Fruit fly (Drosophila melanogaster) whole organism, adult: ENCODE results near the gene mAChR-C.

ENCODE experiments used
- CG11617 ChIP-seq: fragments of 200-800 bp; sonication (Bioruptor generic); optimal IDR thresholded peaks from 2 replicates; lab custom pipeline; 2017; ENCODE audit warnings: mild to moderate bottlenecking, missing biosample characterization, missing genetic modification reagents, missing genetic modification characterization
- CG12768 ChIP-seq: fragments of 200-800 bp; sonication (Bioruptor generic); optimal IDR thresholded peaks from 2 replicates; lab custom pipeline; 2017; ENCODE audit warnings: missing biosample characterization, missing genetic modification characterization, mild to moderate bottlenecking, moderate library complexity, missing genetic modification reagents
- CG14711 ChIP-seq: fragments of 200-800 bp; sonication (Bioruptor generic); optimal IDR thresholded peaks from 2 replicates; lab custom pipeline; 2018; ENCODE audit warnings: missing biosample characterization, mild to moderate bottlenecking, missing genetic modification characterization, moderate library complexity
- CG1620 ChIP-seq: fragments of 200-800 bp; sonication (Bioruptor generic); optimal IDR thresholded peaks from 2 replicates; lab custom pipeline; 2016; ENCODE audit warnings: missing biosample characterization, missing genetic modification characterization
- CG33017 ChIP-seq: fragments of 200-800 bp; sonication (Bioruptor generic); optimal IDR thresholded peaks from 2 replicates; lab custom pipeline; 2018; ENCODE audit warnings: missing biosample characterization, mild to moderate bottlenecking, missing genetic modification characterization, moderate library complexity
- CG5204 ChIP-seq: fragments of 200-800 bp; sonication (Bioruptor generic); optimal IDR thresholded peaks from 2 replicates; lab custom pipeline; 2016; ENCODE audit warnings: missing biosample characterization, missing genetic modification characterization
- CG7045 ChIP-seq: fragments of 200-800 bp; sonication (Bioruptor generic); optimal IDR thresholded peaks from 2 replicates; lab custom pipeline; 2017; ENCODE audit warnings: missing biosample characterization, mild to moderate bottlenecking, missing genetic modification characterization
- CG7101 ChIP-seq: fragments of 200-800 bp; sonication (Bioruptor generic); optimal IDR thresholded peaks from 2 replicates; lab custom pipeline; 2018; ENCODE audit warnings: missing biosample characterization, mild to moderate bottlenecking, missing genetic modification characterization, moderate library complexity
- Clk ChIP-seq: fragments of 200-800 bp; sonication (Bioruptor generic); optimal IDR thresholded peaks from 2 replicates; lab custom pipeline; 2017; ENCODE audit warnings: missing biosample characterization, missing genetic modification characterization
- Crg-1 ChIP-seq: fragments of 200-800 bp; sonication (Bioruptor generic); optimal IDR thresholded peaks from 2 replicates; lab custom pipeline; 2016; ENCODE audit warnings: missing biosample characterization, missing genetic modification characterization
- Hr96 ChIP-seq: fragments of 200-800 bp; sonication (Bioruptor generic); optimal IDR thresholded peaks from 2 replicates; lab custom pipeline; 2016; ENCODE audit warnings: missing biosample characterization, missing genetic modification characterization
- Mnt ChIP-seq: fragments of 200-800 bp; sonication (Bioruptor generic); optimal IDR thresholded peaks from 2 replicates; lab custom pipeline; 2016; ENCODE audit warnings: missing biosample characterization, mild to moderate bottlenecking, missing genetic modification characterization
- bab1 ChIP-seq: fragments of 200-800 bp; sonication (Bioruptor generic); optimal IDR thresholded peaks from 3 replicates; lab custom pipeline; 2019; ENCODE audit warnings: missing biosample characterization, mild to moderate bottlenecking, missing genetic modification characterization, moderate library complexity
- cic ChIP-seq: fragments of 200-800 bp; sonication (Bioruptor generic); optimal IDR thresholded peaks from 2 replicates; lab custom pipeline; 2017; ENCODE audit warnings: missing biosample characterization, mild to moderate bottlenecking, missing genetic modification characterization, moderate library complexity
- cnc ChIP-seq, 2 experiments: fragments of >200 bp; optimal IDR thresholded peaks; 2 replicates each; lab custom pipeline; 2017
- kay ChIP-seq: fragments of 200-800 bp; sonication (Bioruptor generic); peaks from one replicate; lab custom pipeline; 2016; ENCODE audit warnings: missing biosample characterization, missing genetic modification characterization, borderline replicate concordance
- ovo ChIP-seq: fragments of 200-800 bp; sonication (Bioruptor generic); optimal IDR thresholded peaks from 2 replicates; lab custom pipeline; 2016; ENCODE audit warnings: missing biosample characterization, missing genetic modification characterization
- pad ChIP-seq: fragments of 200-800 bp; sonication (Bioruptor generic); optimal IDR thresholded peaks from 3 replicates; lab custom pipeline; 2017; ENCODE audit warnings: missing biosample characterization, missing genetic modification characterization, mild to moderate bottlenecking, moderate library complexity, missing genetic modification reagents
- tj ChIP-seq: fragments of 200-800 bp; sonication (Bioruptor generic); optimal IDR thresholded peaks from 3 replicates; lab custom pipeline; 2017; ENCODE audit warnings: missing biosample characterization, mild to moderate bottlenecking, missing genetic modification characterization, moderate library complexity
- toe ChIP-seq: fragments of 200-800 bp; sonication (Bioruptor generic); optimal IDR thresholded peaks from 2 replicates; lab custom pipeline; 2016; ENCODE audit warnings: missing biosample characterization, missing genetic modification characterization

The mAChR-C gene

DNA sequence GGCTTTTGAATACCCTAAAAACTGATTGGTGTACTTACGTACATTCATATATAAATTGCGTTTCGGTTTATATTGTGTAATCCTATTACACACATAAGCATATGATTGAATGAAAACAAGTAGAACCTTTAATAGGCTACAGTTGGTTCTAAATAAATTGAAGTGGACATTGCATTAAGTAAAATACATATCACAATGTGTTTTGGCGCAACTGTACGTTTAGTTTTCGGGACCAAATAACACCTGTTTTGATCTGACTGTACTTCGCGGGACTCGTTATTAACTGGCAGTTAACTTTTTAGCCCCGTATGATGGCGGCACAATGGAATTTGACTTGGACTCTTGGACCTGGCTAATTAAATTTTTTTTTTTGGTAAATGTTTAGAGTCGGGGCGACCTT is 34.3 kb upstream of the mAChR-C start:
- TF ChIP-seq CG5204 (GFP tag; lab: Kevin White, UChicago) (peak; percentile 2), CG11617 (GFP tag; lab: Kevin White, UChicago) (no peak)

DNA sequence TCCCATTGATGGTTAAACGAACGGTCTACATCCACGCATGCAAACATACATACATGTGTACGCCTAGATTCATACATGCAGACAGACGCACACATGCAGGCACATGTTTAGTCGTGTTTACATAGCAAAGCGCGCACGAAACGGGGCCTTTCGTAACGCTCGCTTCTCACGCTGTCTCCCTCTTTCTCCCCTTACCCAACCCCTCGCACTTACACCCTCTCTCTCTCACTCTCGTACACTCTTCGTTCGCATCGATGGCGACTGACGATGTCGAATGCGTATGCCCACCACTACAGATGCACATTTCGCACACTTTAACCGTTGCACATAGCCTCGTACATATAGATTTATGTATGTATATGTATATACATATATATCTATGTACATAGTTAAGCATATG is 33.6 kb upstream of the mAChR-C start:
- TF ChIP-seq Mnt (GFP tag; lab: Kevin White, UChicago) (peak; percentile 53), pad (peak; percentile 79), tj (peak; percentile 41), ovo (GFP tag; lab: Kevin White, UChicago) (peak; percentile 48), Crg-1 (GFP tag; lab: Kevin White, UChicago) (no peak), cic (GFP tag; lab: Kevin White, UChicago) (peak; percentile 27), CG14711 (tag; lab: Kevin White, UChicago) (no peak)

DNA sequence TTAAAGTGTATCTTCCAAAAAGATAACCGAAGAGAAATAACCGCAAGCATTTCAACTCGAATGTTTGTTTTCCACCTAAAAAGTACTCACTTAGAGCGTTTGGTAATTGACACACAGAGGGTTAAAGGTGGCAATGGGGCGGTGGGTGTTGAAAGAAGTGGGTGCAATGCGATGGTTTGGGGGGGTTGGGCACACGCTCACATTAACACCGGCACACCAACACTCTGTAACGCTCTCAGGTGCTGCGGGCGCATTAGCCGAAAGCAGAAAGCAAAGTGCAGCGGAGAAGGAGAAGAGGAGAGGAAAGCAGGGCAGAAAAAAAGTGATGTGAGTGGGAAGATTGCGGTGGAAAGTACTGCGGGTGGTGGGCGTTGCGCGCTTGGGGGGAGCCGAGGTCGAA is 32.6 kb upstream of the mAChR-C start:
- TF ChIP-seq CG5204 (GFP tag; lab: Kevin White, UChicago) (no peak), CG14711 (tag; lab: Kevin White, UChicago) (no peak), Hr96 (GFP tag; lab: Kevin White, UChicago) (no peak), ovo (GFP tag; lab: Kevin White, UChicago) (no peak), pad (peak; percentile 14), Clk (GFP tag; lab: Kevin White, UChicago) (no peak), tj (no peak)

DNA sequence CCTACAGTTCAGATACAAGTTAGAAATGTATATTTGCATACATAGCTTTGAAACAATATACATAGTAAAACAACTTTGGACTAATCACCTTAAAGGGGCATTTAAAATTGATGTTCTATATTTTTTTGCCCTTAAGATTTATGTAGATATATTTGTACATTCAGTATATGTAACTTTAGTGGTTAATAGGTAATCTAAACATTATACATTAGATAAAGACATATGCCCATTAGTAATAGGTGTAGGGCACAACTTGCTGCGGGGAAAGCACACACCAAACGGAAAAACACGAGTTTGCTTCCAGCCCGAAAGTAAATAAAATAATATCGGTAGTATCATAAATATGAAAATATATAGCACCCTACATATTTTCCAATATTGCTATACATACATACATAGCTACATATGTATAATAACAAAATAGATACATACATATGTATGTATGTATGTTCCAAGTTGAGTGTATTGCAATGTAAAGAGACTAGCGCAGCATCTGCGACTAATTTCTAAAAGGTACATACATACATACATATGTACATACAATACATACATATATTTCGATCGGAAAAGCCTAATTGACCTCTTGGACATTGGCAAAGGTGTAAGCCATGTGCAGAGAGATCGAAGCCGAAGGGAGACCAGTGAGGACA is 30.9 kb upstream of the mAChR-C start, which contains the start of gene CG43736:
Gene CG43736 (plus strand): TSS at position 600 of the 650 bp plus-strand sequence.
- TF ChIP-seq CG33017, result peak; percentile 96
- TF ChIP-seq cic (GFP tag; lab: Kevin White, UChicago), result peak; percentile 48
- TF ChIP-seq CG7101 (tag; lab: Kevin White, UChicago), result peak; percentile 97
- TF ChIP-seq Crg-1 (GFP tag; lab: Kevin White, UChicago), result peak; percentile 89
- TF ChIP-seq Mnt (GFP tag; lab: Kevin White, UChicago), result peak; percentile 63
- peak; percentile 60 for TF ChIP-seq tj
- TF ChIP-seq bab1 (GFP tag; lab: Kevin White, UChicago), result peak; percentile 97
- TF ChIP-seq CG7045 (GFP tag; lab: Kevin White, UChicago), result peak; percentile 94
- TF ChIP-seq Clk (GFP tag; lab: Kevin White, UChicago), result peak; percentile 75
- TF ChIP-seq kay (GFP tag; lab: Kevin White, UChicago), result no peak
- peak; percentile 90 for TF ChIP-seq pad
- TF ChIP-seq Hr96 (GFP tag; lab: Kevin White, UChicago), result peak; percentile 89
- peak; percentile 91 for TF ChIP-seq CG5204 (GFP tag; lab: Kevin White, UChicago)
- peak; percentile 97 for TF ChIP-seq CG12768 (GFP tag; lab: Kevin White, UChicago)
- peak; percentile 86 for TF ChIP-seq CG1620
- TF ChIP-seq cnc (optimal IDR thresholded peaks at IDR 0.05; lab: Kevin White, UChicago), result no peak
- TF ChIP-seq CG14711 (tag; lab: Kevin White, UChicago), result peak; percentile 96
- peak; percentile 96 for TF ChIP-seq CG11617 (GFP tag; lab: Kevin White, UChicago)
- peak; percentile 74 for TF ChIP-seq ovo (GFP tag; lab: Kevin White, UChicago)
- TF ChIP-seq toe (GFP tag; lab: Kevin White, UChicago), result peak; percentile 87

DNA sequence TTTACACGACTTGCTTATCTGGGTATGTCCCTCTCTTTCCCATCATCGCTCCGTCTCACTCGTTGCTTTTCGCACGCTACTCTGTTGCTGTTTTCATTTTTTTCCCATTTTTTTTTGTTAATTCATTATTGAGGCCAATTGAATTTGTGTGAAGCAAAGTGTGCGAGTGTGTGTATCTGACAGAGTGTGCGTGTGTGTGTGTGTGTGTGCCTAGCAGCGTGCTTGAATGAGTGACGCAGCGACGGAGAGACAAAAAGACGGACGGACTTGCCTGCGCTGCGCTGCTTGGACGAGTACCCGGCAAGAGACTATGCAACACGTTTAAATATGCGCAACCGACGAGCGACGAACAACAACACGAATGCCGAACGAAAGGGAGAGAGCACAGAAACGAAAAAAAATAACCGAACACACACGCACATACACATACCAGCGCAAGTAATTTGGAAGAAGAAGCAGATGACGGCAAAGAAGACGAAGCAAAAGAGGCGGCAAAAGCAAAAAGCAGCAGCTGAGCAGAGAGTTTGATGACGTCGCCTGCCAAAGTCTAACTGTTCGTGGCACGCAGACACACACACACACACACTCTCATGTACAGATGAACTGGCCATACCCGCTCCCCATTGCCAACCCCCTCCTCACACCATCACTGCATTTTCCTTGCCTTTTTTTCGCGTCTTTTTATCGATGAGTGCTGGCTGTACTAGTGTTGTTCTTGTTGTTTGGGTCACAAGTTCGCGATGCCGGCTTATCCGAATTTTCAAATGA is 30.2 kb upstream of the mAChR-C start:
- no peak for TF ChIP-seq CG11617 (GFP tag; lab: Kevin White, UChicago)
- TF ChIP-seq tj, result peak; percentile 25
- peak; percentile 86 for TF ChIP-seq kay (GFP tag; lab: Kevin White, UChicago)
- no peak for TF ChIP-seq pad
- no peak for TF ChIP-seq CG7045 (GFP tag; lab: Kevin White, UChicago)
- TF ChIP-seq cic (GFP tag; lab: Kevin White, UChicago), result peak; percentile 42
- peak; percentile 37 for TF ChIP-seq Mnt (GFP tag; lab: Kevin White, UChicago)
- no peak for TF ChIP-seq Clk (GFP tag; lab: Kevin White, UChicago)

DNA sequence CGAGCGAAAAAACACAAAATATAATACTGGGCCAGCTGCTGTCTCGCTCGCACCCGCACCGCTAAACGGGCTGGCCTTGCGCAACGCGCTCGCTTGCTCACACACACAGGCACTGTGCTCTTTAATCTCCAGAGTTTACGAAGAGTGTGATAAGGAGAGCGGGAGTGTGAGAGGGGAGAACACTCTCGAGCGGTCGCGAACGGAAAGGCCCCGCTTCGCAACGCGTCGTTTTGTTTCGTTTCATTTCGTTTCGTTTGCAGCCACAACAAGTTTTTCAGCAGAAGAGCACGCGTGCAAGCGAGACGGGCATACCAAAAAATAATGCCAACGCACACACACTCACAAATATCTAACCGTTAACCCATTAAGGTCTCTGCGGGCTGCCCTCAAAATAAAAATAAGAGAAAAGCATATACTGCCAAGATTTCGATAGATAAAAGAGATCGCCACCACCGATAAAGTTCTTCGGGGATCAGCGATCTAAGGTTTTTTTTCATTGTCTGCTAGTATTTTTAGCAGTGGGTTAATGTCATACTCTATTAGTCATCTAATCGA is 29.1 kb upstream of the mAChR-C start:
- TF ChIP-seq ovo (GFP tag; lab: Kevin White, UChicago), result peak; percentile 30
- peak; percentile 92 for TF ChIP-seq bab1 (GFP tag; lab: Kevin White, UChicago)
- no peak for TF ChIP-seq cnc (optimal IDR thresholded peaks at IDR 0.05; lab: Kevin White, UChicago)
- peak; percentile 86 for TF ChIP-seq tj
- TF ChIP-seq pad, result peak; percentile 82
- TF ChIP-seq Crg-1 (GFP tag; lab: Kevin White, UChicago), result no peak
- peak; percentile 86 for TF ChIP-seq CG14711 (tag; lab: Kevin White, UChicago)
- TF ChIP-seq Hr96 (GFP tag; lab: Kevin White, UChicago), result peak; percentile 61
- peak; percentile 56 for TF ChIP-seq CG1620
- TF ChIP-seq CG7045 (GFP tag; lab: Kevin White, UChicago), result peak; percentile 71
- peak; percentile 91 for TF ChIP-seq CG7101 (tag; lab: Kevin White, UChicago)
- TF ChIP-seq Clk (GFP tag; lab: Kevin White, UChicago), result peak; percentile 30
- peak; percentile 69 for TF ChIP-seq CG12768 (GFP tag; lab: Kevin White, UChicago)
- TF ChIP-seq CG33017, result peak; percentile 57
- peak; percentile 45 for TF ChIP-seq CG5204 (GFP tag; lab: Kevin White, UChicago)
- peak; percentile 81 for TF ChIP-seq cic (GFP tag; lab: Kevin White, UChicago)
- TF ChIP-seq CG11617 (GFP tag; lab: Kevin White, UChicago), result peak; percentile 64
- TF ChIP-seq kay (GFP tag; lab: Kevin White, UChicago), result peak; percentile 61
- TF ChIP-seq Mnt (GFP tag; lab: Kevin White, UChicago), result peak; percentile 56
- no peak for TF ChIP-seq toe (GFP tag; lab: Kevin White, UChicago)
